Worm (Caenorhabditis elegans): Measurements from ENCODE around the gene hpo-34.

The hpo-34 gene

DNA sequence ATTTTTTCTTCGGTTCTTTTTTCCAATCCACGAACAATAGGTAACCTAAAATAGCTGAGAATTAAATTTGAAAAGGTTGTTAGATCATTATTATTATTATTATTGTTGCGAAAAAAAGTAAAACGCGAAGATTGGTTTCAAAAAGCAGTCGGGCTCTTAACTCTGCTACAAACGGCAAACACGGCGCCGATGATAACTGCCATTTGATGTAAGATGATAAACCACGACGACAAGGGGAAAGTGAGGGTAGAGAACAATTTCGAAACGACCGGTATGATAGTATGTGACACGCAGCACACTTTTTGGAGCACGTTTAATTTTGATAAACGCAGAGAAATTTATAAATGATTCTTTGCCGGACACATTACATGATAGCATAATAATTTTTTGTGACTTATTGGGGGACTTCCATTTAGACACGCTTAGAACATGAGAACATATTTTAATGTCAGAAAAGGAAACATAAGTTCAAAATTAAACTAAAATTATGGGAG, at the start of gene hpo-34:
Gene hpo-34, minus strand, starts transcription at position 51 of the 494 bp plus-strand sequence.
- TF ChIP-seq ceh-83 (GFP tag; optimal IDR thresholded peaks at IDR 0.05) (no peak), nhr-12 (tag; optimal IDR thresholded peaks at IDR 0.05) (no peak), sptf-1 (tag; optimal IDR thresholded peaks at IDR 0.05) (no peak), sem-2 (GFP tag; optimal IDR thresholded peaks at IDR 0.05) (no peak), ceh-43 (GFP tag; optimal IDR thresholded peaks at IDR 0.05) (no peak), ceh-39 (tag; optimal IDR thresholded peaks at IDR 0.05) (no peak), nhr-2 (tag; optimal IDR thresholded peaks at IDR 0.05) (no peak)

DNA sequence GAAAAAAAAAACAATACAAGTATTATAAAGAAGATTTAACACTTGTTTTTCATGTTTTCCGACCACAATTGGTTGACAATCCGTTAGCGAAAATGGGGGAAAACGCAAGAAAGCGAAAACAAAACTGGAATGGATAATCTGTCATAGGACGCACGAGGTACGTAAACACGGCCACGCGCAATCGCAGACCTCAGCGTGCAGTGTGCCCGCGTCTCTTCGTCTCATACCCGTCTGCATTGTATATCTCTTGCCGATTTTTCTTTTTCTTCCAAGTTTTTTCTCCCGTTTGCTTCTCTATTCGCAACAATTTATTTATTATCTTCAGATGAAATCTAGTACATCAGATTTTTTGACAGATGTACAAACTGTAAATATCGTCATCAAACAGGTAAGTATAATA, 44.8 kb upstream of the hpo-34 start, which contains the start of gene trpp-9:
Gene trpp-9, plus strand, starts transcription at position 261 of the 400 bp plus-strand sequence.
- TF ChIP-seq mep-1 (tag; optimal IDR thresholded peaks at IDR 0.05) (peak; percentile 16), pha-4 (tag; optimal IDR thresholded peaks at IDR 0.05) (peak; percentile 36), ceh-83 (GFP tag; optimal IDR thresholded peaks at IDR 0.05) (no peak), ces-1 (GFP tag; optimal IDR thresholded peaks at IDR 0.05) (peak; percentile 40), lsy-2 (tag; optimal IDR thresholded peaks at IDR 0.05) (peak; percentile 29), sptf-1 (tag; optimal IDR thresholded peaks at IDR 0.05) (peak; percentile 3), ztf-11 (tag; optimal IDR thresholded peaks at IDR 0.05) (no peak), blmp-1 (tag; optimal IDR thresholded peaks at IDR 0.05) (peak; percentile 85), snpc-4 (tag; optimal IDR thresholded peaks at IDR 0.05) (no peak), elt-1 (tag; optimal IDR thresholded peaks at IDR 0.05; ENCODE audit: borderline replicate concordance, insufficient read depth) (peak; percentile 15), lin-32 (GFP tag; optimal IDR thresholded peaks at IDR 0.05) (no peak), sem-2 (GFP tag; optimal IDR thresholded peaks at IDR 0.05) (no peak), hlh-1 (tag; optimal IDR thresholded peaks at IDR 0.05) (peak; percentile 2), nhr-237 (tag; optimal IDR thresholded peaks at IDR 0.05) (no peak)

DNA sequence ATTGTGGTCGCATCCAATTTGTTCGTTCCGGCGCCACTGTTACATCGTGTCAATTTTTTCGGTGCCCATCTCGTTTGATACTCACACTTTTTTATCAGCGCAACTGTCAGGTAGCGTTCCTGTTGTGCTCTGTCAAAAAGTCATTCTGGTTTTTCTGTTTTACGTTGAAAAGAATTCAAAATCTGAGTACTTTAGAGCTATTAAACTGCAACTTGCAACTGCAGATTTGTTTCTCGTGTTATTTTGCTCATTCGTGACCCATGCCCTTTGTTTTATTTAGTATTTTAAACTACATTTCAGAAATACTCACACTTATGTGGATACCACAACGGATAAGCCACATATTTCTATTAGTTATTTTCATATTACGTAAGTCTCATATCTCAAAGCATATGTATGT, 41.7 kb upstream of the hpo-34 start, which contains the start of gene lev-8:
Gene lev-8, plus strand, starts transcription at position 301 of the 400 bp plus-strand sequence.
- TF ChIP-seq ceh-83 (GFP tag; optimal IDR thresholded peaks at IDR 0.05) (no peak), lin-32 (GFP tag; optimal IDR thresholded peaks at IDR 0.05) (no peak), bed-3 (GFP tag; optimal IDR thresholded peaks at IDR 0.05) (no peak), nhr-2 (tag; optimal IDR thresholded peaks at IDR 0.05) (no peak), lsy-2 (tag; optimal IDR thresholded peaks at IDR 0.05) (no peak), elt-1 (tag; optimal IDR thresholded peaks at IDR 0.05; ENCODE audit: borderline replicate concordance, insufficient read depth) (no peak)

DNA sequence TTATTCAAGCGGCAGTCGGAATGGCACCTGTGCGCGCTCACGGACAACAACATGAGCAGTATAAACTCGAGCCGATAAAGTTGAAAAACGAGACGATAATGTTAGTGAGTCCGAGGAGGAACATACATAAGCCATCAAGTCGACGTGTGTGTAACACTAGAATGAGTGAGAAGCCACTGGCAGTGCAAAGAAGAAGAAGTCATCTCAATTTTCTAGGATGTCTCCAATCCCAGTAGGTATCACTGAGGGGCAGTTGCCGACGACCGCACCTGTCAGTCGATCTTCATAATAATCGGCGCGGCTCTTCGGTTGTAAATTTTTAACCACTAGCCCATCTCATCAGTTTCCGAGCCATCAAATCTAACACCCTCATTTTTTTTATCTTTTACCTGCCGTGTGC, 41.2 kb upstream of the hpo-34 start:
- no peak for TF ChIP-seq sem-2 (GFP tag; optimal IDR thresholded peaks at IDR 0.05)
- TF ChIP-seq hlh-1 (tag; optimal IDR thresholded peaks at IDR 0.05), result peak; percentile 72
- TF ChIP-seq unc-62 (GFP tag; optimal IDR thresholded peaks at IDR 0.05), result peak; percentile 61
- TF ChIP-seq unc-120 (tag; optimal IDR thresholded peaks at IDR 0.05; ENCODE audit: poor library complexity, severe bottlenecking), result peak; percentile 64
- no peak for TF ChIP-seq nhr-28 (tag; optimal IDR thresholded peaks at IDR 0.05)

DNA sequence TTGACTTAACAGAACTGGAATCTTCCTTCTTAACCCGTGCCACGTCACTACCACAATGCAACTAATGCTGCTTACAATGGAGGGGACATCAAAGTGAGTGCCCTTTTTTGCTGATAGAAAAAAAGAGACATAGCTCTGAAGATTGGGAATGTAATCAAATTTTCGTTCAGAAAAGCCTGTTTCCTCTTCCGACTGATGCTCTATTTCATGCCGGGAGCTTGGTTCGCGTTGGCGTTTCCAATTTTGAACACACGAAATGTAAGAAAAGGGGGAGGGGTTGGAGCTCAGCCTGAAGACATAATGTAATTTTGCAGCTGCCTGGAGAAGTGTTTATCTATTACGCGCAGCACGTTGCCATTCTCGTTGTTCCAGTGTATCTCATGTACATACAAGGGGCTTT, 39.3 kb upstream of the hpo-34 start:
- TF ChIP-seq mab-5 (tag; optimal IDR thresholded peaks at IDR 0.05) (no peak), ces-1 (GFP tag; optimal IDR thresholded peaks at IDR 0.05) (peak; percentile 89)

DNA sequence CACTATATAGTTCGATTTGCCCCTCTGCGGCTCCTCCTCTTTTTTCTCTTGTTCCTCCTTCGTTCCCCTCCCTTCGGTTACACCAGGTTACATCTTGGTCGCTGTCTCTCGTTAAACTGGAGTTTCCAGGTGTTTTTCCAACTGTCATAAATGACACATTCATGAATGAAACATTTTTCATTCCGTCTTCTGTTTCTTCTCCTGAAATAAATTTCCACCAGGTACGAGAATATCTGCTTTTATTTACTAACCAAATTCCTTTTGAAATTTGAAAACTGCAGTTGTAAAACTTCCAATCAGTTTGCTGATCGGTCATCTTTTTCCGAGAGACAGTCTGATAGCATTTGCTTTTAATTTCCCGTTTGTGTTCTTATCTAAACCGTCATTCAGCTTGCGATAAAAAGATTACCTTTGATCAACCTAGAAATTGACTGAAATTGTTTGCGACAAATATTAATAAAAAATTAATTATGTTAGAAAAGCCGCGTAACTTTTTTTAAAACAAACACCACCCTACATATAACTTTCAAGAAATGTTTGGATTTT, 37.4 kb upstream of the hpo-34 start, which contains the start of gene C35C5.10:
Gene C35C5.10, plus strand, starts transcription at position 51 of the 546 bp plus-strand sequence.
- TF ChIP-seq bed-3 (GFP tag; optimal IDR thresholded peaks at IDR 0.05), result no peak
- no peak for TF ChIP-seq mab-5 (tag; optimal IDR thresholded peaks at IDR 0.05)
- TF ChIP-seq nhr-12 (tag; optimal IDR thresholded peaks at IDR 0.05), result no peak
- TF ChIP-seq lsy-2 (tag; optimal IDR thresholded peaks at IDR 0.05), result no peak
- no peak for TF ChIP-seq hlh-1 (tag; optimal IDR thresholded peaks at IDR 0.05)
- TF ChIP-seq sptf-1 (tag; optimal IDR thresholded peaks at IDR 0.05), result no peak
- no peak for TF ChIP-seq nhr-76 (tag; optimal IDR thresholded peaks at IDR 0.05)
- TF ChIP-seq M03D4.4 (tag; optimal IDR thresholded peaks at IDR 0.05), result no peak
- TF ChIP-seq cnd-1 (tag; optimal IDR thresholded peaks at IDR 0.05), result no peak
- no peak for TF ChIP-seq ceh-39 (tag; optimal IDR thresholded peaks at IDR 0.05)
- TF ChIP-seq unc-62 (GFP tag; optimal IDR thresholded peaks at IDR 0.05), result no peak
- no peak for TF ChIP-seq ces-1 (GFP tag; optimal IDR thresholded peaks at IDR 0.05)
- TF ChIP-seq lin-32 (GFP tag; optimal IDR thresholded peaks at IDR 0.05), result no peak
- TF ChIP-seq zip-8 (tag; optimal IDR thresholded peaks at IDR 0.05), result no peak
- TF ChIP-seq pha-4 (tag; optimal IDR thresholded peaks at IDR 0.05), result no peak
- no peak for TF ChIP-seq ham-2 (GFP tag; optimal IDR thresholded peaks at IDR 0.05)
- TF ChIP-seq blmp-1 (tag; optimal IDR thresholded peaks at IDR 0.05), result no peak
